Worm (Caenorhabditis elegans) whole organism, mixed stage, embryonic: ENCODE measurements around the gene mig-39.

Experiments
- ces-1 ChIP-seq: fragments of 150-350 bp; optimal IDR thresholded peaks from 2 replicates; lab custom pipeline; 2014; ENCODE audit warnings: missing biosample characterization, missing genetic modification reagents, missing genetic modification characterization
- elt-1 ChIP-seq: sonication (generic microtip); optimal IDR thresholded peaks from 2 replicates; lab custom pipeline; 2017; ENCODE audit warnings: missing genetic modification characterization, mild to moderate bottlenecking, missing compliant biosample characterization, antibody characterized with exemption, moderate library complexity, borderline replicate concordance; ENCODE audit not compliant: insufficient read depth
- elt-3 ChIP-seq: fragments of 150-350 bp; optimal IDR thresholded peaks from 2 replicates; lab custom pipeline; 2014; ENCODE audit warnings: missing biosample characterization, missing genetic modification characterization
- ham-2 ChIP-seq: fragments of 200-800 bp; sonication (Bioruptor generic); optimal IDR thresholded peaks from 2 replicates; lab custom pipeline; 2018; ENCODE audit warnings: mild to moderate bottlenecking, missing genetic modification characterization, missing compliant biosample characterization
- lin-13 ChIP-seq: fragments of 150-350 bp; optimal IDR thresholded peaks from 2 replicates; lab custom pipeline; 2014; ENCODE audit warnings: missing biosample characterization, missing genetic modification characterization
- mab-5 ChIP-seq: fragments of 150-350 bp; optimal IDR thresholded peaks from 2 replicates; lab custom pipeline; 2014; ENCODE audit warnings: missing biosample characterization, missing genetic modification characterization
- mep-1 ChIP-seq: fragments of 150-350 bp; optimal IDR thresholded peaks from 2 replicates; lab custom pipeline; 2017; ENCODE audit warnings: missing biosample characterization, missing genetic modification reagents, missing genetic modification characterization, inconsistent platforms
- nhr-237 ChIP-seq: fragments of 150-350 bp; optimal IDR thresholded peaks from 2 replicates; lab custom pipeline; 2014; ENCODE audit warnings: missing biosample characterization, missing genetic modification characterization
- nhr-28 ChIP-seq: fragments of 150-350 bp; optimal IDR thresholded peaks from 2 replicates; lab custom pipeline; 2014; ENCODE audit warnings: missing biosample characterization, missing genetic modification characterization
- pha-4 ChIP-seq: fragments of 150-350 bp; optimal IDR thresholded peaks from 2 replicates; lab custom pipeline; 2018; ENCODE audit warnings: missing biosample characterization, missing genetic modification reagents, missing genetic modification characterization
- snpc-4 ChIP-seq: fragments of 150-350 bp; optimal IDR thresholded peaks from 2 replicates; lab custom pipeline; 2014; ENCODE audit warnings: missing biosample characterization, missing genetic modification characterization
- tbx-8 ChIP-seq: fragments of 200-800 bp; sonication (Bioruptor generic); optimal IDR thresholded peaks from 2 replicates; lab custom pipeline; 2018; ENCODE audit warnings: mild to moderate bottlenecking, missing genetic modification characterization, moderate library complexity, missing compliant biosample characterization

ce11 chrIII:8490254-8490653 lies 23.4 kb downstream of the mig-39 start, which contains the start of the genes ess-2 and F42H10.2:
- TF ChIP-seq lin-13 (tag; lab: Kevin White, UChicago) = no peak
- no peak for TF ChIP-seq elt-1 (tag; lab: Kevin White, UChicago)
- TF ChIP-seq nhr-28 (tag; lab: Kevin White, UChicago) = no peak
- TF ChIP-seq nhr-237 (tag; lab: Kevin White, UChicago) = no peak
- no peak for TF ChIP-seq snpc-4 (tag; lab: Kevin White, UChicago)
- no peak for TF ChIP-seq elt-3 (tag; lab: Kevin White, UChicago)
- TF ChIP-seq ham-2 (GFP tag; lab: Kevin White, UChicago) = no peak
- TF ChIP-seq pha-4 (tag; lab: Kevin White, UChicago) = no peak
- peak; percentile 23 for TF ChIP-seq ces-1 (GFP tag; lab: Kevin White, UChicago)
- TF ChIP-seq mep-1 = peak; percentile 5
- no peak for TF ChIP-seq tbx-8 (GFP tag; lab: Kevin White, UChicago)
- no peak for TF ChIP-seq mab-5 (tag; lab: Kevin White, UChicago)
